Fruit fly (Drosophila melanogaster) whole organism, wandering third instar larva: Measurements from ENCODE around the gene CG32099.

ENCODE experiments used
- Rel ChIP-seq, 2 experiments: fragments of 200-800 bp; sonication (Bioruptor generic) in 1 of 2; optimal IDR thresholded peaks; 2 replicates in 1 of 2; 3 replicates in 1 of 2; lab custom pipeline; 2016 to 2019; ENCODE audit warnings: mild to moderate bottlenecking in 2 of 2, missing biosample characterization in 2 of 2, missing genetic modification characterization in 2 of 2, moderate library complexity in 1 of 2
- pan ChIP-seq: fragments of >200 bp; optimal IDR thresholded peaks from 2 replicates; lab custom pipeline; 2017
- sage ChIP-seq: fragments of 200-800 bp; sonication (Bioruptor generic); optimal IDR thresholded peaks from 2 replicates; lab custom pipeline; 2016; ENCODE audit warnings: missing biosample characterization, mild to moderate bottlenecking, missing genetic modification characterization

DNA sequence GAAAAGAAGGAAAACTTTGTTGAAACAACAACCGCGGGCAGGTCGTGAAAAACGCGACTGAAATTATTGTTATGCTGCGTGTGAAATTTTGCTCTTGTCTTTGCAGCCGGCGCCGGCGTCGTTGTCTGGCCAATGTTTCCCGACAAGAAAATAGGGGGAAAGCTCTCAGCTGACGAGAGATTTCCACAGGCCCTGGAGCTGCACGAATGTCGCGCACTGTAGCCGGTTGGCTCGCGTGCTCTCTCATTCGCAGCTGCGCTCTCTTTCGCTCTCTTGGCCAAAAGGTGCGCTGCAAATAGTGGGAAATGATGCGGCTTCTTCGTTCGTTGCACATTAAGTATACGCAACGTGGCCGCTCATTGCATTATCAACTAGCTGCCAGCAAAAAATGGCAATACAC is 14.6 kb downstream of the CG32099 start, which contains the start of gene CG9760:
- no peak for TF ChIP-seq sage (GFP tag; lab: Kevin White, UChicago)
- no peak for TF ChIP-seq Rel (GFP tag; optimal IDR thresholded peaks at IDR 0.05; lab: Kevin White, UChicago)
- TF ChIP-seq Rel (tag; optimal IDR thresholded peaks at IDR 0.05; lab: Kevin White, UChicago): no peak
- no peak for TF ChIP-seq pan
